Fruit fly (Drosophila melanogaster): Measurements from ENCODE around the gene BTBD9.

DNA sequence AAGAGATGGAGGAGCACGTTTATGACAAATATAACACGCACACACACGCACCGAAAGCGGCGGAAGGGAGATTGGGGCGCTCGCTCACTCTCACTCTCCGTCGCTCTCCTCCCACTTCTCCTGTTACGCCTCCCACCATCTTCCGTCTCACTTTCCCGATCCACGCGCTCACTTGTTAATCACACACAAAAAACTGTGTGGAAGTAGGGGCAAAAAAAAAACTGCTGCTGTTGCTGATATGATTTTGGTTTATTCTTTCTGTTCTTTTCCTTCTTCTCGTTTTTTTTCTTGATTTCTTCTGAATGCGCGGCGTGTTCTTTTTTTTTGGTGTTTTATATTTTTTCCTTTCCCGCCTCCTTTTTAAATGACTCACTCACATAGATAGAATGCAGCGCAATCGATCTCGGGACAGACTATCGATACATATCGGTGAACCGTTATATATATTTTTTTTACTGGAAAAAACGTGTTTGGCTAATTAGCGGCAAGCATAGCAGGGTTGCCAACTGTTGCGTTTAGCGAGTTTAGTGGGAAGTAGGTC is 37.4 kb downstream of the BTBD9 start:
- TF ChIP-seq CTCF (optimal IDR thresholded peaks at IDR 0.05) = no peak
- no peak for TF ChIP-seq CG8478 (optimal IDR thresholded peaks at IDR 0.05)
